Worm (Caenorhabditis elegans) whole organism, midembryonic: ENCODE data around the gene Y67D8C.6.

Experiments
- flt-1 ChIP-seq: fragments of 200-800 bp; sonication (Bioruptor generic); IDR thresholded peaks from 2 replicates; pipeline ENCODE4 v1.3.6; 2022; ENCODE audit warnings: missing genetic modification characterization, missing compliant biosample characterization
- med-1 ChIP-seq: sonication (generic microtip); optimal IDR thresholded peaks from 2 replicates; lab custom pipeline; 2017; ENCODE audit warnings: missing genetic modification characterization, mild to moderate bottlenecking, missing compliant biosample characterization, antibody characterized with exemption, missing genetic modification reagents; ENCODE audit not compliant: insufficient read depth
- ref-1 ChIP-seq: fragments of 200-800 bp; sonication (Bioruptor generic); conservative IDR thresholded peaks from 2 replicates; pipeline ENCODE4 v1.3.6; 2022; ENCODE audit warnings: missing genetic modification reagents, missing genetic modification characterization, missing compliant biosample characterization

DNA sequence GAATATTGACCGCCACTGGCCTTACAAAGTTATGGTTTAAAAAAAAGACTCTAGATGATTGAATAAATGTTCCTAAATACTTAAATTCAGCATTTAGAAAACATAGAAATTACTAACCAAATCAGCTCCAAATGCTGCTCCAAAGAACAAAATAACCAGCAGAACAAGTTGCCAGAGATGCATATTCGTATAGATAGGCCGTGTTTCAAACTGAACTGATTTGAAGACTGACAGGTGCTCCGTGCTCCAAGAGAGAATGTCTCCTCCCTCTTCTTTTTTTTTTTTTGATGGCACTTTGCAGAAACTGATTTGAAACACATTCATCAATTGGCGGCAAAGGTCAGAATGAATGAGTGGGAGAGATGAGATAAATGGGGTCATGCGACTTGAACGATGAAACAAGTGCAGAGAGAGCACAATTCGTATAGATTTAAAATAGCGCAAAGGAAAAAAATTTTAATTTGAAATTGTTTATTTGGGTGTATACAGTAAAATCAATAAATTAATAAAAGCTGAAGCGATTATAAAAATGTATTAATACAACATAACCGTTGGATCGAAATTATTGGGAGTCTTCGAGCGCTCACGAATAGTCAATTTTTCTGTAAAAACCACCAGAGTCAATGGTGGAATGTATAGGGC lies 6.6 kb upstream of the Y67D8C.6 start, which contains the start of gene cpg-9:
- TF ChIP-seq flt-1 (GFP tag; lab: Robert Waterston, UW) (no peak), med-1 (no peak), ref-1 (GFP tag; lab: Robert Waterston, UW) (no peak)
